Worm (Caenorhabditis elegans) whole organism, young adult: Measurements from ENCODE around the gene C43H6.4.

Experiments
- F22D6.2 ChIP-seq: sonication (generic microtip); optimal IDR thresholded peaks from 2 replicates; lab custom pipeline; 2016; ENCODE audit warnings: mild to moderate bottlenecking, missing genetic modification characterization, missing compliant biosample characterization
- Y53F4B.3 ChIP-seq: fragments of 200-800 bp; sonication (Bioruptor generic); IDR thresholded peaks from 2 replicates; pipeline ENCODE4 v1.3.6; 2022; ENCODE audit warnings: missing genetic modification reagents, missing genetic modification characterization, missing compliant biosample characterization
- ama-1 ChIP-seq, 3 experiments: fragments of 150-350 bp in 1 of 3; sonication (generic microtip) in 2 of 3; optimal IDR thresholded peaks; 2 replicates each; lab custom pipeline; 2014 to 2018; ENCODE audit warnings: missing biosample characterization in 2 of 3, missing genetic modification characterization in 2 of 3, missing genetic modification reagents in 2 of 3
- dpl-1 ChIP-seq: fragments of 150-350 bp; optimal IDR thresholded peaks from 2 replicates; lab custom pipeline; 2014; ENCODE audit warnings: missing biosample characterization, missing genetic modification reagents, missing genetic modification characterization
- efl-1 ChIP-seq: fragments of 150-350 bp; optimal IDR thresholded peaks from 2 replicates; lab custom pipeline; 2014; ENCODE audit warnings: missing biosample characterization, missing genetic modification reagents, missing genetic modification characterization
- lin-35 ChIP-seq, 3 experiments: fragments of 150-350 bp in 2 of 3; sonication (generic microtip) in 1 of 3; optimal IDR thresholded peaks; 2 replicates each; lab custom pipeline; 2014 to 2018; ENCODE audit warnings: missing biosample characterization in 3 of 3, missing genetic modification characterization in 3 of 3, missing genetic modification reagents in 3 of 3
- rpc-1 ChIP-seq, 2 experiments: fragments of 150-350 bp in 1 of 2; sonication (generic microtip) in 1 of 2; optimal IDR thresholded peaks; 2 replicates each; lab custom pipeline; 2014 to 2018; ENCODE audit warnings: missing biosample characterization in 1 of 2, missing genetic modification characterization in 1 of 2, missing genetic modification reagents in 1 of 2, missing genotype in 1 of 2

DNA sequence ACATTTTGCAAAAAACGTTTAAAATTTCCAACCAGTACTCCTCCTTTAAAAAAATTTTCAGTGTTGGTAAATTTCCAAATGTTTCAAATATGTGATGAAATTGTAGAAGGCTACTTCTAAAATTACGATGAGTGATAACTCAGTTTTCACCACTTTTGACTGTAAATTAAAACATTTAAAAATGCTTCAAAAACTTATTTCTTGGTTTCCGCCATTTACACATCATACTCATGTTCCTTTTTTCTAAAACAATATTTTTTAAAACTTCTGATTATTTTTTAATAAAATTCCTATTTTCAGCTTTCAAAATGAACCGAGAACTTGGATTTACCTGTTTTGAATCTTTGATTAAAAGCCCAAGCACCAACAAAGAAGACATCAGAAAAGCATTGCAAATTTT is at the start of gene C43H6.4:
- TF ChIP-seq lin-35 (GFP tag; optimal IDR thresholded peaks at IDR 0.05; lab: Kevin White, UChicago), result no peak
- no peak for TF ChIP-seq Y53F4B.3
- no peak for TF ChIP-seq efl-1 (GFP tag; lab: Kevin White, UChicago)
- TF ChIP-seq F22D6.2 (tag; lab: Kevin White, UChicago), result no peak
- TF ChIP-seq rpc-1 (optimal IDR thresholded peaks at IDR 0.05; lab: Kevin White, UChicago), result no peak
- no peak for TF ChIP-seq rpc-1 (tag; optimal IDR thresholded peaks at IDR 0.05; lab: Kevin White, UChicago)
- TF ChIP-seq ama-1 (optimal IDR thresholded peaks at IDR 0.05; lab: Kevin White, UChicago), result no peak
- no peak for TF ChIP-seq ama-1 (GFP tag; optimal IDR thresholded peaks at IDR 0.05; lab: Kevin White, UChicago)
- TF ChIP-seq dpl-1 (GFP tag; lab: Kevin White, UChicago), result no peak
